Worm (Caenorhabditis elegans) whole organism, L4 larva: Measurements from ENCODE around the gene Y57G11C.28.

Experiments
- D1046.2 ChIP-seq: fragments of 200-800 bp; sonication (Bioruptor generic); IDR thresholded peaks from 2 replicates; pipeline ENCODE4 v1.3.6; 2022; ENCODE audit warnings: missing genetic modification characterization, missing compliant biosample characterization
- F10B5.3 ChIP-seq: sonication (generic microtip); optimal IDR thresholded peaks from 2 replicates; lab custom pipeline; 2016; ENCODE audit warnings: mild to moderate bottlenecking, missing genetic modification characterization, missing compliant biosample characterization
- F37D6.2 ChIP-seq: sonication (generic microtip); optimal IDR thresholded peaks from 2 replicates; lab custom pipeline; 2016; ENCODE audit warnings: mild to moderate bottlenecking, missing genetic modification characterization, missing compliant biosample characterization
- ZK337.2 ChIP-seq: fragments of 200-800 bp; sonication (Bioruptor generic); IDR thresholded peaks from 2 replicates; pipeline ENCODE4 v1.3.6; 2022; ENCODE audit warnings: missing genetic modification reagents, missing genetic modification characterization, missing compliant biosample characterization
- ZK546.5 ChIP-seq, 2 experiments: sonication (generic microtip); optimal IDR thresholded peaks; 2 replicates each; lab custom pipeline; 2017; ENCODE audit warnings: missing biosample characterization in 2 of 2, missing genetic modification characterization in 2 of 2
- aha-1 ChIP-seq: fragments of 150-350 bp; peaks from one replicate; lab custom pipeline; 2014; ENCODE audit warnings: missing biosample characterization, missing genetic modification characterization
- aly-2 ChIP-seq: sonication (generic microtip); optimal IDR thresholded peaks from 2 replicates; lab custom pipeline; 2018; ENCODE audit warnings: missing biosample characterization, missing genetic modification characterization
- ceh-20 ChIP-seq: fragments of 200-800 bp; sonication (Bioruptor generic); IDR thresholded peaks from 2 replicates; pipeline ENCODE4 v1.3.6; 2022; ENCODE audit warnings: missing genetic modification reagents, missing genetic modification characterization, missing compliant biosample characterization
- ceh-28 ChIP-seq: fragments of 150-350 bp; optimal IDR thresholded peaks from 2 replicates; lab custom pipeline; 2014; ENCODE audit warnings: missing biosample characterization, missing genetic modification reagents, missing genetic modification characterization
- ceh-44 ChIP-seq: fragments of 200-800 bp; sonication (Bioruptor generic); IDR thresholded peaks from 2 replicates; pipeline ENCODE4 v1.3.6; 2022; ENCODE audit warnings: missing genetic modification reagents, missing genetic modification characterization, missing compliant biosample characterization
- ces-1 ChIP-seq: fragments of 150-350 bp; sonication (generic microtip); optimal IDR thresholded peaks from 4 replicates; lab custom pipeline; 2014; ENCODE audit warnings: missing biosample characterization, missing genetic modification reagents, missing genetic modification characterization
- daf-16 ChIP-seq, 3 experiments: sonication (generic microtip); optimal IDR thresholded peaks; 2 replicates each; lab custom pipeline; 2016 to 2017; ENCODE audit warnings: missing genetic modification characterization in 3 of 3, missing genetic modification reagents in 3 of 3, mild to moderate bottlenecking in 2 of 3, missing compliant biosample characterization in 2 of 3, missing biosample characterization in 1 of 3, moderate library complexity in 1 of 3
- dmd-6 ChIP-seq: fragments of 200-800 bp; sonication (Bioruptor generic); IDR thresholded peaks from 2 replicates; pipeline ENCODE4 v1.3.6; 2022; ENCODE audit warnings: missing genetic modification reagents, missing genetic modification characterization, missing compliant biosample characterization
- dve-1 ChIP-seq: sonication (generic microtip); optimal IDR thresholded peaks from 2 replicates; lab custom pipeline; 2017; ENCODE audit warnings: antibody characterized with exemption, mild to moderate bottlenecking, missing genetic modification characterization, missing compliant biosample characterization; ENCODE audit not compliant: insufficient read depth
- hif-1 ChIP-seq, 2 experiments: sonication (generic microtip); optimal IDR thresholded peaks; 2 replicates each; lab custom pipeline; 2016 to 2017; ENCODE audit warnings: missing compliant biosample characterization in 2 of 2, missing genetic modification characterization in 2 of 2, missing genetic modification reagents in 2 of 2, missing genotype in 2 of 2, mild to moderate bottlenecking in 1 of 2
- hlh-11 ChIP-seq: fragments of 200-800 bp; sonication (Bioruptor generic); optimal IDR thresholded peaks from 2 replicates; lab custom pipeline; 2018; ENCODE audit warnings: mild to moderate bottlenecking, missing genetic modification characterization, missing compliant biosample characterization
- lin-15B ChIP-seq: fragments of 150-350 bp; sonication (generic microtip); optimal IDR thresholded peaks from 3 replicates; lab custom pipeline; 2014; ENCODE audit warnings: missing biosample characterization, missing genetic modification characterization
- mdt-29 ChIP-seq: fragments of 200-800 bp; sonication (Bioruptor generic); IDR thresholded peaks from 2 replicates; pipeline ENCODE4 v1.3.6; 2022; ENCODE audit warnings: missing genetic modification reagents, missing genetic modification characterization, missing compliant biosample characterization
- mep-1 ChIP-seq: fragments of 150-350 bp; sonication (generic microtip); optimal IDR thresholded peaks from 3 replicates; lab custom pipeline; 2014; ENCODE audit warnings: missing biosample characterization, missing genetic modification characterization
- mes-2 ChIP-seq: sonication (generic microtip); optimal IDR thresholded peaks from 2 replicates; lab custom pipeline; 2016; ENCODE audit warnings: missing genotype, mild to moderate bottlenecking, missing genetic modification characterization, missing compliant biosample characterization; ENCODE audit not compliant: poor library complexity, severe bottlenecking
- nhr-102 ChIP-seq: sonication (generic microtip); optimal IDR thresholded peaks from 2 replicates; lab custom pipeline; 2016; ENCODE audit warnings: mild to moderate bottlenecking, missing genetic modification characterization, moderate library complexity, missing compliant biosample characterization
- nhr-28 ChIP-seq: fragments of 150-350 bp; optimal IDR thresholded peaks from 2 replicates; lab custom pipeline; 2014; ENCODE audit warnings: missing biosample characterization, missing genetic modification characterization
- nhr-48 ChIP-seq: sonication (generic microtip); optimal IDR thresholded peaks from 2 replicates; lab custom pipeline; 2016; ENCODE audit warnings: mild to moderate bottlenecking, missing genetic modification characterization, missing compliant biosample characterization
- nhr-6 ChIP-seq: fragments of 150-350 bp; optimal IDR thresholded peaks from 2 replicates; lab custom pipeline; 2014; ENCODE audit warnings: missing biosample characterization, missing genetic modification characterization
- nhr-77 ChIP-seq: fragments of 150-350 bp; optimal IDR thresholded peaks from 2 replicates; lab custom pipeline; 2014; ENCODE audit warnings: missing biosample characterization, missing genetic modification characterization
- pqm-1 ChIP-seq: sonication (generic microtip); optimal IDR thresholded peaks from 2 replicates; lab custom pipeline; 2017; ENCODE audit warnings: missing biosample characterization, missing genetic modification characterization
- snpc-1.2 ChIP-seq: fragments of 200-800 bp; sonication (Bioruptor generic); IDR thresholded peaks from 2 replicates; pipeline ENCODE4 v1.3.6; 2022; ENCODE audit warnings: missing genetic modification reagents, missing genetic modification characterization, missing compliant biosample characterization
- spr-3 ChIP-seq: fragments of 200-800 bp; sonication (Bioruptor generic); optimal IDR thresholded peaks from 2 replicates; lab custom pipeline; 2018; ENCODE audit warnings: mild to moderate bottlenecking, missing genetic modification characterization, missing compliant biosample characterization
- tag-97 ChIP-seq: fragments of 200-800 bp; sonication (Bioruptor generic); IDR thresholded peaks from 2 replicates; pipeline ENCODE4 v1.3.6; 2022; ENCODE audit warnings: missing genetic modification characterization, missing compliant biosample characterization
- tra-1 ChIP-seq: fragments of 200-800 bp; sonication (Bioruptor generic); IDR thresholded peaks from 2 replicates; pipeline ENCODE4 v1.3.6; 2022; ENCODE audit warnings: missing genetic modification reagents, missing genetic modification characterization, missing compliant biosample characterization
- unc-130 ChIP-seq: sonication (generic microtip); optimal IDR thresholded peaks from 2 replicates; lab custom pipeline; 2016; ENCODE audit warnings: missing genetic modification reagents, missing genetic modification characterization, missing compliant biosample characterization
- zfp-3 ChIP-seq: fragments of 200-800 bp; sonication (Bioruptor generic); conservative IDR thresholded peaks from 2 replicates; pipeline ENCODE4 v1.3.6; 2022; ENCODE audit warnings: missing genetic modification reagents, missing genetic modification characterization, missing compliant biosample characterization
- ztf-7 ChIP-seq: fragments of 150-350 bp; optimal IDR thresholded peaks from 2 replicates; lab custom pipeline; 2014; ENCODE audit warnings: missing biosample characterization, missing genetic modification characterization

Gene Y57G11C.28

ce11 chrIV:14929421-14929820 is at the start of gene Y57G11C.28:
Gene Y57G11C.28 (plus strand): TSS chrIV:14929721.
- TF ChIP-seq mdt-29 (GFP tag; lab: Robert Waterston, UW) (no peak), ces-1 (GFP tag; lab: Kevin White, UChicago) (no peak), nhr-48 (tag; lab: Kevin White, UChicago) (no peak), ZK546.5 (tag; optimal IDR thresholded peaks at IDR 0.05; lab: Kevin White, UChicago) (no peak), ceh-20 (GFP tag; lab: Robert Waterston, UW) (no peak), ceh-44 (GFP tag; lab: Robert Waterston, UW) (no peak), D1046.2 (GFP tag; lab: Robert Waterston, UW) (no peak)

ce11 chrIV:14883812-14884211 is 45.7 kb upstream of the Y57G11C.28 start:
- TF ChIP-seq ceh-28 (tag; lab: Kevin White, UChicago) (no peak), tag-97 (GFP tag; lab: Robert Waterston, UW) (no peak), nhr-6 (tag; lab: Kevin White, UChicago) (peak; percentile 66), snpc-1.2 (GFP tag; lab: Robert Waterston, UW) (no peak), F10B5.3 (tag; lab: Kevin White, UChicago) (no peak), lin-15B (tag; lab: Kevin White, UChicago) (no peak), hif-1 (tag; optimal IDR thresholded peaks at IDR 0.05; lab: Kevin White, UChicago) (peak in 1 of 2 experiments; percentile 81), unc-130 (no peak), nhr-77 (tag; lab: Kevin White, UChicago) (peak; percentile 3), dmd-6 (GFP tag; lab: Robert Waterston, UW) (peak; percentile 87; the same call in 1 of the 2 replicates), pqm-1 (tag; lab: Kevin White, UChicago) (peak; percentile 98), aha-1 (tag; lab: Kevin White, UChicago) (peak; percentile 9), nhr-102 (tag; lab: Kevin White, UChicago) (peak; percentile 25), daf-16 (GFP tag; optimal IDR thresholded peaks at IDR 0.05; lab: Kevin White, UChicago) (no peak), daf-16 (tag; optimal IDR thresholded peaks at IDR 0.05; lab: Kevin White, UChicago) (peak; percentile 91), zfp-3 (no peak), dve-1 (tag; lab: Kevin White, UChicago) (peak; percentile 90), nhr-48 (tag; lab: Kevin White, UChicago) (peak; percentile 67), ces-1 (GFP tag; lab: Kevin White, UChicago) (no peak), tra-1 (GFP tag; lab: Robert Waterston, UW) (no peak), nhr-28 (tag; lab: Kevin White, UChicago) (peak; percentile 79), mep-1 (tag; lab: Kevin White, UChicago) (peak; percentile 8), hlh-11 (tag; lab: Kevin White, UChicago) (peak; percentile 87), ztf-7 (peak; percentile 41)

ce11 chrIV:14885584-14885983 is 43.9 kb upstream of the Y57G11C.28 start:
- TF ChIP-seq pqm-1 (tag; lab: Kevin White, UChicago) = peak; percentile 30
- no peak for TF ChIP-seq mes-2
- TF ChIP-seq dve-1 (tag; lab: Kevin White, UChicago) = peak; percentile 16
- no peak for TF ChIP-seq mep-1 (tag; lab: Kevin White, UChicago)
- TF ChIP-seq ZK337.2 (GFP tag; lab: Robert Waterston, UW) = no peak
- 0 out of 2 replicates have a peak, but pooled peaks have one; percentile 8 for TF ChIP-seq dmd-6 (GFP tag; lab: Robert Waterston, UW)
- TF ChIP-seq spr-3 = no peak
- TF ChIP-seq F37D6.2 (tag; lab: Kevin White, UChicago) = no peak
- TF ChIP-seq aly-2 (tag; lab: Kevin White, UChicago) = no peak
- no peak for TF ChIP-seq daf-16 (GFP tag; optimal IDR thresholded peaks at IDR 0.05; lab: Kevin White, UChicago)
- peak; percentile 56 for TF ChIP-seq daf-16 (tag; optimal IDR thresholded peaks at IDR 0.05; lab: Kevin White, UChicago)
- peak; percentile 28 for TF ChIP-seq hlh-11 (tag; lab: Kevin White, UChicago)
- peak; percentile 30 for TF ChIP-seq nhr-28 (tag; lab: Kevin White, UChicago)
- TF ChIP-seq, all 104 proteins: peak for 6
